Fruit fly (Drosophila melanogaster): ENCODE results near the gene CG32079.

DNA sequence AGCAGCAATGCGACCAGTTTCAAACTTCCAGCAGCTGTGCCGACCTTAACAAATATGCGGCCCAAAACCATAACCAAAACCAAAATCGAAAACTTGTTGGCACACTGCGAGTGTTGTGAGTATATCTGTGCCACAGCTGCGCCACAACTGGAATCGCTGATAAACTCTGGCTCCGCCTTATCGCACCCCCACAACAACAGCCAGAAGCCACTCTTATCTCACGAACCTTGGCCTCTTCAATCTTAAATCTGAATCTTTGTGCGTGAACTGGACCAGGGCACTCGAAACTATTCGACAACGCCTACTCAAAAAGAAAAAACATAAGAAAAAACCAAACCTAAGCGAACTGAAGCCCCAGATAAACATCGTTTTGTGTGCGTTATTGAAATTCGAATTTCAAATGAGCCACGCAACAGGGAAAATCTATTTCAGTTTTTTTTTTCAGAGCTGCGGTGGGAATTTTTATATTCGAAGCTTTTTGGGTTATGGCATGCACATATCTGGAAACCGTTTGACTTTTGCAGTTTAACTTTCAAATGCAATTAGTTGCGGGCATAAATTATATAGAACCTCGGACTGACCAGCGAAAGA lies 28.0 kb upstream of the CG32079 start:
- TF ChIP-seq CG8478 (optimal IDR thresholded peaks at IDR 0.05) (no peak), CTCF (optimal IDR thresholded peaks at IDR 0.05) (no peak)
